Worm (Caenorhabditis elegans) whole organism, mixed stage, embryonic: ENCODE results near the gene EEED8.18.

ENCODE experiments used
- M03D4.4 ChIP-seq: sonication (generic microtip); optimal IDR thresholded peaks from 2 replicates; lab custom pipeline; 2017; ENCODE audit warnings: mild to moderate bottlenecking, missing genetic modification characterization, missing compliant biosample characterization
- bed-3 ChIP-seq: fragments of 200-800 bp; sonication (Bioruptor generic); optimal IDR thresholded peaks from 3 replicates; lab custom pipeline; 2018; ENCODE audit warnings: mild to moderate bottlenecking, missing genetic modification characterization, moderate library complexity, missing compliant biosample characterization
- blmp-1 ChIP-seq: fragments of 150-350 bp; optimal IDR thresholded peaks from 2 replicates; lab custom pipeline; 2014; ENCODE audit warnings: missing biosample characterization, missing genetic modification characterization
- ceh-39 ChIP-seq: fragments of 150-350 bp; optimal IDR thresholded peaks from 2 replicates; lab custom pipeline; 2014; ENCODE audit warnings: missing biosample characterization, missing genetic modification characterization
- ceh-43 ChIP-seq: fragments of 200-800 bp; sonication (Bioruptor generic); optimal IDR thresholded peaks from 2 replicates; lab custom pipeline; 2018; ENCODE audit warnings: mild to moderate bottlenecking, missing genetic modification characterization, moderate library complexity, missing compliant biosample characterization
- ces-1 ChIP-seq: fragments of 150-350 bp; optimal IDR thresholded peaks from 2 replicates; lab custom pipeline; 2014; ENCODE audit warnings: missing biosample characterization, missing genetic modification reagents, missing genetic modification characterization
- cnd-1 ChIP-seq: fragments of 200-800 bp; sonication (Bioruptor generic); optimal IDR thresholded peaks from 2 replicates; lab custom pipeline; 2018; ENCODE audit warnings: mild to moderate bottlenecking, missing genetic modification characterization, missing compliant biosample characterization
- elt-1 ChIP-seq: sonication (generic microtip); optimal IDR thresholded peaks from 2 replicates; lab custom pipeline; 2017; ENCODE audit warnings: missing genetic modification characterization, mild to moderate bottlenecking, missing compliant biosample characterization, antibody characterized with exemption, moderate library complexity, borderline replicate concordance; ENCODE audit not compliant: insufficient read depth
- flh-1 ChIP-seq: fragments of 200-800 bp; sonication (Bioruptor generic); optimal IDR thresholded peaks from 2 replicates; lab custom pipeline; 2018; ENCODE audit warnings: mild to moderate bottlenecking, missing genetic modification characterization, moderate library complexity, missing compliant biosample characterization
- ham-2 ChIP-seq: fragments of 200-800 bp; sonication (Bioruptor generic); optimal IDR thresholded peaks from 2 replicates; lab custom pipeline; 2018; ENCODE audit warnings: mild to moderate bottlenecking, missing genetic modification characterization, missing compliant biosample characterization
- hlh-1 ChIP-seq: fragments of 150-350 bp; optimal IDR thresholded peaks from 2 replicates; lab custom pipeline; 2014; ENCODE audit warnings: missing biosample characterization, missing genetic modification reagents, missing genetic modification characterization
- lin-13 ChIP-seq: fragments of 150-350 bp; optimal IDR thresholded peaks from 2 replicates; lab custom pipeline; 2014; ENCODE audit warnings: missing biosample characterization, missing genetic modification characterization
- lin-32 ChIP-seq: fragments of 200-800 bp; sonication (Bioruptor generic); optimal IDR thresholded peaks from 2 replicates; lab custom pipeline; 2018; ENCODE audit warnings: mild to moderate bottlenecking, missing genetic modification characterization, missing compliant biosample characterization
- mab-5 ChIP-seq: fragments of 150-350 bp; optimal IDR thresholded peaks from 2 replicates; lab custom pipeline; 2014; ENCODE audit warnings: missing biosample characterization, missing genetic modification characterization
- mep-1 ChIP-seq: fragments of 150-350 bp; optimal IDR thresholded peaks from 2 replicates; lab custom pipeline; 2017; ENCODE audit warnings: missing biosample characterization, missing genetic modification reagents, missing genetic modification characterization, inconsistent platforms
- mls-2 ChIP-seq: sonication (generic microtip); optimal IDR thresholded peaks from 2 replicates; lab custom pipeline; 2016; ENCODE audit warnings: mild to moderate bottlenecking, missing genetic modification characterization, moderate library complexity, missing compliant biosample characterization
- nhr-2 ChIP-seq: fragments of 150-350 bp; optimal IDR thresholded peaks from 2 replicates; lab custom pipeline; 2014; ENCODE audit warnings: missing biosample characterization, missing genetic modification characterization
- nhr-237 ChIP-seq: fragments of 150-350 bp; optimal IDR thresholded peaks from 2 replicates; lab custom pipeline; 2014; ENCODE audit warnings: missing biosample characterization, missing genetic modification characterization
- nhr-28 ChIP-seq: fragments of 150-350 bp; optimal IDR thresholded peaks from 2 replicates; lab custom pipeline; 2014; ENCODE audit warnings: missing biosample characterization, missing genetic modification characterization
- nhr-76 ChIP-seq: sonication (generic microtip); optimal IDR thresholded peaks from 2 replicates; lab custom pipeline; 2017; ENCODE audit warnings: missing biosample characterization, missing genetic modification characterization
- pha-4 ChIP-seq: fragments of 150-350 bp; optimal IDR thresholded peaks from 2 replicates; lab custom pipeline; 2018; ENCODE audit warnings: missing biosample characterization, missing genetic modification reagents, missing genetic modification characterization
- sem-2 ChIP-seq: fragments of 200-800 bp; sonication (Bioruptor generic); optimal IDR thresholded peaks from 2 replicates; lab custom pipeline; 2018; ENCODE audit warnings: mild to moderate bottlenecking, missing genetic modification characterization, missing compliant biosample characterization
- snpc-4 ChIP-seq: fragments of 150-350 bp; optimal IDR thresholded peaks from 2 replicates; lab custom pipeline; 2014; ENCODE audit warnings: missing biosample characterization, missing genetic modification characterization
- sptf-1 ChIP-seq: sonication (generic microtip); optimal IDR thresholded peaks from 2 replicates; lab custom pipeline; 2017; ENCODE audit warnings: mild to moderate bottlenecking, missing genetic modification characterization, moderate library complexity, missing compliant biosample characterization
- tbx-8 ChIP-seq: fragments of 200-800 bp; sonication (Bioruptor generic); optimal IDR thresholded peaks from 2 replicates; lab custom pipeline; 2018; ENCODE audit warnings: mild to moderate bottlenecking, missing genetic modification characterization, moderate library complexity, missing compliant biosample characterization
- unc-120 ChIP-seq: sonication (generic microtip); optimal IDR thresholded peaks from 2 replicates; lab custom pipeline; 2017; ENCODE audit warnings: missing genetic modification characterization, missing compliant biosample characterization; ENCODE audit not compliant: poor library complexity, severe bottlenecking
- unc-39 ChIP-seq: fragments of 150-350 bp; optimal IDR thresholded peaks from 2 replicates; lab custom pipeline; 2014; ENCODE audit warnings: missing biosample characterization, missing genetic modification characterization
- unc-62 ChIP-seq: fragments of 150-350 bp; optimal IDR thresholded peaks from 2 replicates; lab custom pipeline; 2014; ENCODE audit warnings: missing biosample characterization, missing genetic modification reagents, missing genetic modification characterization
- zip-8 ChIP-seq: fragments of 150-350 bp; optimal IDR thresholded peaks from 2 replicates; lab custom pipeline; 2014; ENCODE audit warnings: missing biosample characterization, missing genetic modification characterization
- ztf-11 ChIP-seq: fragments of 150-350 bp; optimal IDR thresholded peaks from 2 replicates; lab custom pipeline; 2014; ENCODE audit warnings: missing biosample characterization, missing genetic modification characterization

The EEED8.18 gene

DNA sequence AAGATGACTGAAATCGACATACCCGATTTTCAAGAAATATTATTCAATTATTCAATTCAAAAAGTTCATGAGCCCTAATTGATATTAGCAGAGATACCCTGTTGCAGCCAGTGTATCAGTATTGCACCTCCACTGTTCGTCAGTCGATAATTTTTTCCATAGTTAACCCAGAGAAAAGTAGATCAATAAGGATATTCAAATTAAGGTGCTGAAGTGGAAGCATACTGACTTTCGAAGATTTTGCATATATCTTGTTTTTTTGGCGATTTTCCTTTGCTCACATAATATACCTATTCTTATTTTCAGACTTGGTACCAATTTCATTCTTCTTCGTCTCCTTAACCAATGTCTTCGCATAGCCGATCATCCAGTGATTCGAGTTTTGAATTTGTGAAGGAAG, 6.5 kb upstream of the EEED8.18 start, which contains the start of gene EEED8.15:
Gene EEED8.15 (plus strand): TSS at position 301 of the 400 bp plus-strand sequence.
- TF ChIP-seq ztf-11 (tag; lab: Kevin White, UChicago) (no peak), ham-2 (no peak), unc-39 (no peak)
- TF ChIP-seq, all 35 proteins: peak for 0

DNA sequence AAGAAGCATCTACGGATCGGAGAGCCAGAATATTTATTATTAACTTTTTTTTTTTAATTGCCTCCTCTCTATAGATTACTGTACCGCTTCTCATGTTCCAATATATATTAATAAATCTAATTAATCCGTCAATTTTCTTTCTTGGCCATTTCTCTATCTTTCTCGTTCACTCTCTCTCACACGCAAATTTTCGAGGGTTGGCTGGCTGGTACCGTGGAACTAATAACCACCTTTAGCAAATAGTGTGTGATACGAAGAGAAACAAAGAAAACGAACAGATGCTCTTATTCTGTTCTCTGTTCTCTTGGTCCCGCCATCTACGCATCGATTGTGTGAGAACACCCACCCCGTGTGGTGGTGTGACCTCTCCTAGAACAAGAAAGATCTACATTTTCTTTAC, 5.9 kb upstream of the EEED8.18 start:
- TF ChIP-seq bed-3 (GFP tag; lab: Kevin White, UChicago): no peak
- peak; percentile 67 for TF ChIP-seq lin-32 (GFP tag; lab: Kevin White, UChicago)
- no peak for TF ChIP-seq nhr-2 (tag; lab: Kevin White, UChicago)
- TF ChIP-seq ztf-11 (tag; lab: Kevin White, UChicago): peak; percentile 13
- TF ChIP-seq sptf-1 (tag; lab: Kevin White, UChicago): no peak
- TF ChIP-seq hlh-1: peak; percentile 75
- peak; percentile 25 for TF ChIP-seq lin-13 (tag; lab: Kevin White, UChicago)
- no peak for TF ChIP-seq ham-2
- no peak for TF ChIP-seq blmp-1 (tag; lab: Kevin White, UChicago)
- TF ChIP-seq ceh-43 (GFP tag; lab: Kevin White, UChicago): peak; percentile 59
- peak; percentile 89 for TF ChIP-seq ces-1 (GFP tag; lab: Kevin White, UChicago)
- no peak for TF ChIP-seq flh-1 (GFP tag; lab: Kevin White, UChicago)
- no peak for TF ChIP-seq sem-2
- peak; percentile 14 for TF ChIP-seq unc-120 (tag; lab: Kevin White, UChicago)
- no peak for TF ChIP-seq snpc-4 (tag; lab: Kevin White, UChicago)
- TF ChIP-seq cnd-1 (tag; lab: Kevin White, UChicago): peak; percentile 84
- TF ChIP-seq M03D4.4 (tag; lab: Kevin White, UChicago): no peak
- peak; percentile 52 for TF ChIP-seq mls-2 (tag; lab: Kevin White, UChicago)
- peak; percentile 18 for TF ChIP-seq ceh-39 (tag; lab: Kevin White, UChicago)

DNA sequence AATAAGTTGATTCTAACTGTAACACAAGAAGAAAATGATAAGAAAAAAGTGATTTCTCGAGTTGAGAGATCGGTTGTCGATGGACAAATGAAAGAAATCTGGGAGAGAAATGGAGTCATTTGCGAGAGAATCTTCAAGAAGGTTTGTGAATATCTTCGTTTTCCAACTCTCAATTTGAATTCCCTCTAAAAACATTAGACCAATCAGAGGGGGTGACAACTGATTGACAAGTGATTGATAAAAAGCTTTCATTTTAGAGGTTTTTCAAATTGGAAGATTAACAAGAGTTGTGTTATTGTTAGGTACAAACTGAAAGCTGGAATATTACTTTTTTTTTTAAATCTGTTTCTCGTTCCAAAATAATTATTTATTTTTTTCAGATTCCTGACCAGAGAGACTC, 5.5 kb upstream of the EEED8.18 start:
- TF ChIP-seq unc-39: no peak
- TF ChIP-seq unc-62: peak; percentile 94
- no peak for TF ChIP-seq zip-8 (tag; lab: Kevin White, UChicago)

DNA sequence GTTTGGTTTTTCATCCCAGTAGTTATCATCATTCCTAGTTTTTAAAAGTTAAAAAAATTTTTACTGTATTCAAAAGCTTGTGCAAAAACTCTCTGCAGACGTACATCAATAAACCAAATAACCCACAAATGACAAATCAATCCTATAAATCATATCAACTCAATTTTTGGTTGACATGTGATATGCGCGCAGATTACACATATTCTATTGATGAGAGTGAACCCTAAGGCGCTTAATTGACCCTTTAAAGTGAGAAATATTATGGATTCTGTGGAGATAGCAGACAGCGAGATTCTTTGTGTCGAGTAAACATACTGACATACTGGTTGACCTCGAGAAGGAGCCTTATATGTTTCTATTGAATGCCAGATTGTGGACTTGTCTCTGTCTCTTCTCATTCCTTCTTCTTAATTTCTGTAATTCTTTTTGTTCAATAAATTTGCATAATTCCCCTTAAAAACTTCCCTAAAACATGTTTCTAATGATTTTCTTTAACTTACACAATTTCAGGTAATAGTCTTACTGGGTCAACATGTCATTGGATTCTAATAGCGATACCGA, 3.9 kb upstream of the EEED8.18 start, which contains the start of gene EEED8.2:
Gene EEED8.2 (plus strand): TSS at position 511 of the 561 bp plus-strand sequence.
- TF ChIP-seq tbx-8 (GFP tag; lab: Kevin White, UChicago) (no peak), nhr-76 (tag; lab: Kevin White, UChicago) (no peak), ces-1 (GFP tag; lab: Kevin White, UChicago) (no peak), nhr-28 (no peak), zip-8 (tag; lab: Kevin White, UChicago) (no peak), unc-62 (peak; percentile 92), mep-1 (tag; lab: Kevin White, UChicago) (no peak), unc-39 (no peak), elt-1 (tag; lab: Kevin White, UChicago) (no peak), mab-5 (tag; lab: Kevin White, UChicago) (peak; percentile 64), blmp-1 (tag; lab: Kevin White, UChicago) (no peak), ham-2 (no peak), pha-4 (tag; lab: Kevin White, UChicago) (peak; percentile 18), sptf-1 (tag; lab: Kevin White, UChicago) (no peak), sem-2 (no peak), mls-2 (tag; lab: Kevin White, UChicago) (no peak), ceh-39 (tag; lab: Kevin White, UChicago) (no peak), cnd-1 (tag; lab: Kevin White, UChicago) (no peak), lin-13 (tag; lab: Kevin White, UChicago) (no peak), lin-32 (GFP tag; lab: Kevin White, UChicago) (no peak), bed-3 (GFP tag; lab: Kevin White, UChicago) (no peak), nhr-2 (tag; lab: Kevin White, UChicago) (peak; percentile 14), ztf-11 (tag; lab: Kevin White, UChicago) (no peak)
- TF ChIP-seq, all 35 proteins: peak for 4

DNA sequence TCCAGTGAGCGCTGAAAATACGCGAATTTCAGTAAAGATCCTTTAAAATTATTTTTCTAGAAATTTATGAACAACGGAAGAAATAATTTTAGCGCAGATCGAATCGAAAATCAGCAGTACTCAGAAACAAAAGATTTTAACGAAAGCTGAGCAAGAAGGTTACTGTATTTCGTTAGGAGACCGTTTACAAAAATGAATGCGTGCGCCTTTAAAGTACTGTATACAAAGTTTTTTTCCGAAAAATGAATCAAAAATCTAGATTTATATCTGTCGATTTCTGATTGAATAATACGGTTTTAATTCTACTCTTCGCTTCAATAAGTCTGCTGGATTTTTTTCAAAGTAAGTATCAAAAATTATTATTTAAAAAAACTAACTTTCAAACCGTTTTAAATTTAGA, 1.6 kb upstream of the EEED8.18 start, which contains the start of the genes EEED8.14 and EEED8.3:
Gene EEED8.14 (minus strand): TSS at position 13 of the 400 bp plus-strand sequence.
Gene EEED8.3 (plus strand): TSS at position 237 of the 400 bp plus-strand sequence.
- TF ChIP-seq elt-1 (tag; lab: Kevin White, UChicago) (no peak), nhr-28 (no peak), nhr-237 (tag; lab: Kevin White, UChicago) (no peak), nhr-2 (tag; lab: Kevin White, UChicago) (no peak), mep-1 (tag; lab: Kevin White, UChicago) (no peak)
